Worm (Caenorhabditis elegans) whole organism, late embryonic: ENCODE results near the gene C50A2.7.

Experiments
- C38D4.7 ChIP-seq: fragments of 200-800 bp; sonication (Bioruptor generic); optimal IDR thresholded peaks from 2 replicates; lab custom pipeline; 2018; ENCODE audit warnings: mild to moderate bottlenecking, missing genetic modification characterization, moderate library complexity, missing compliant biosample characterization
- K02D7.2 ChIP-seq: sonication (generic microtip); optimal IDR thresholded peaks from 2 replicates; lab custom pipeline; 2017; ENCODE audit warnings: mild to moderate bottlenecking, missing genetic modification characterization, missing compliant biosample characterization
- K09A11.1 ChIP-seq: sonication (generic microtip); optimal IDR thresholded peaks from 2 replicates; lab custom pipeline; 2017; ENCODE audit warnings: antibody characterized with exemption, mild to moderate bottlenecking, missing genetic modification characterization, missing compliant biosample characterization; ENCODE audit not compliant: insufficient read depth
- ceh-18 ChIP-seq: sonication (generic microtip); optimal IDR thresholded peaks from 2 replicates; lab custom pipeline; 2016; ENCODE audit warnings: missing genetic modification characterization, missing compliant biosample characterization
- ceh-22 ChIP-seq: sonication (generic microtip); optimal IDR thresholded peaks from 2 replicates; lab custom pipeline; 2017; ENCODE audit warnings: missing biosample characterization, missing genetic modification characterization
- ceh-24 ChIP-seq: sonication (generic microtip); optimal IDR thresholded peaks from 2 replicates; lab custom pipeline; 2016; ENCODE audit warnings: mild to moderate bottlenecking, missing genetic modification characterization, missing compliant biosample characterization
- ceh-30 ChIP-seq: fragments of 150-350 bp; optimal IDR thresholded peaks from 2 replicates; lab custom pipeline; 2014; ENCODE audit warnings: missing biosample characterization, missing genetic modification characterization
- ceh-45 ChIP-seq: fragments of 200-800 bp; sonication (Bioruptor generic); IDR thresholded peaks from 2 replicates; pipeline ENCODE4 v1.3.6; 2022; ENCODE audit warnings: missing genetic modification reagents, missing genetic modification characterization, missing compliant biosample characterization
- ceh-48 ChIP-seq: sonication (generic microtip); optimal IDR thresholded peaks from 2 replicates; lab custom pipeline; 2016; ENCODE audit warnings: missing genetic modification characterization, inconsistent platforms, missing compliant biosample characterization
- ceh-6 ChIP-seq: fragments of 200-800 bp; sonication (Bioruptor generic); optimal IDR thresholded peaks from 2 replicates; lab custom pipeline; 2018; ENCODE audit warnings: mild to moderate bottlenecking, missing genetic modification characterization, missing compliant biosample characterization
- dmd-4 ChIP-seq: sonication (generic microtip); optimal IDR thresholded peaks from 2 replicates; lab custom pipeline; 2016; ENCODE audit warnings: borderline replicate concordance, missing genetic modification characterization, missing compliant biosample characterization
- dve-1 ChIP-seq: sonication (generic microtip); optimal IDR thresholded peaks from 2 replicates; lab custom pipeline; 2017; ENCODE audit warnings: antibody characterized with exemption, mild to moderate bottlenecking, missing genetic modification characterization, missing compliant biosample characterization
- elt-2 ChIP-seq: sonication (generic microtip); optimal IDR thresholded peaks from 2 replicates; lab custom pipeline; 2016; ENCODE audit warnings: missing genetic modification reagents, missing genetic modification characterization, missing compliant biosample characterization
- elt-4 ChIP-seq: sonication (generic microtip); optimal IDR thresholded peaks from 2 replicates; lab custom pipeline; 2016; ENCODE audit warnings: missing genetic modification characterization, missing compliant biosample characterization
- ets-4 ChIP-seq: sonication (generic microtip); optimal IDR thresholded peaks from 2 replicates; lab custom pipeline; 2016; ENCODE audit warnings: missing genetic modification characterization, missing compliant biosample characterization
- hlh-30 ChIP-seq: sonication (generic microtip); optimal IDR thresholded peaks from 2 replicates; lab custom pipeline; 2017; ENCODE audit warnings: antibody characterized with exemption, missing genetic modification characterization, missing compliant biosample characterization; ENCODE audit not compliant: insufficient read depth
- hlh-6 ChIP-seq: sonication (generic microtip); optimal IDR thresholded peaks from 2 replicates; lab custom pipeline; 2016; ENCODE audit warnings: missing genotype, missing genetic modification characterization, missing compliant biosample characterization
- hlh-8 ChIP-seq: sonication (generic microtip); optimal IDR thresholded peaks from 2 replicates; lab custom pipeline; 2016; ENCODE audit warnings: missing genotype, missing genetic modification characterization, missing compliant biosample characterization
- lin-11 ChIP-seq: fragments of 200-800 bp; sonication (Bioruptor generic); optimal IDR thresholded peaks from 2 replicates; lab custom pipeline; 2018; ENCODE audit warnings: mild to moderate bottlenecking, missing genetic modification characterization, missing compliant biosample characterization
- nfya-1 ChIP-seq: sonication (generic microtip); optimal IDR thresholded peaks from 2 replicates; lab custom pipeline; 2017; ENCODE audit warnings: missing genetic modification characterization, mild to moderate bottlenecking, missing compliant biosample characterization, antibody characterized with exemption, moderate library complexity
- nhr-232 ChIP-seq: sonication (generic microtip); optimal IDR thresholded peaks from 2 replicates; lab custom pipeline; 2016; ENCODE audit warnings: missing genetic modification characterization, missing compliant biosample characterization
- odd-2 ChIP-seq: sonication (generic microtip); optimal IDR thresholded peaks from 2 replicates; lab custom pipeline; 2017; ENCODE audit warnings: antibody characterized with exemption, mild to moderate bottlenecking, missing genetic modification characterization, missing compliant biosample characterization
- pag-3 ChIP-seq: sonication (generic microtip); optimal IDR thresholded peaks from 2 replicates; lab custom pipeline; 2016; ENCODE audit warnings: missing compliant biosample characterization, missing genetic modification characterization, borderline replicate concordance
- pax-1 ChIP-seq: fragments of 150-350 bp; optimal IDR thresholded peaks from 2 replicates; lab custom pipeline; 2014; ENCODE audit warnings: missing biosample characterization, missing genetic modification characterization
- pha-2 ChIP-seq: sonication (generic microtip); optimal IDR thresholded peaks from 2 replicates; lab custom pipeline; 2017; ENCODE audit warnings: mild to moderate bottlenecking, missing genetic modification characterization, missing compliant biosample characterization
- pqm-1 ChIP-seq: sonication (generic microtip); optimal IDR thresholded peaks from 2 replicates; lab custom pipeline; 2016; ENCODE audit warnings: missing genetic modification characterization, missing compliant biosample characterization
- ref-2 ChIP-seq: sonication (generic microtip); optimal IDR thresholded peaks from 2 replicates; lab custom pipeline; 2016; ENCODE audit warnings: missing genetic modification characterization, missing compliant biosample characterization
- rnt-1 ChIP-seq: sonication (generic microtip); optimal IDR thresholded peaks from 2 replicates; lab custom pipeline; 2016; ENCODE audit warnings: missing genetic modification characterization, missing compliant biosample characterization
- sdc-2 ChIP-seq: sonication (generic microtip); optimal IDR thresholded peaks from 2 replicates; lab custom pipeline; 2016; ENCODE audit warnings: missing genotype, missing genetic modification characterization, missing compliant biosample characterization
- sox-2 ChIP-seq: fragments of 200-800 bp; sonication (Bioruptor generic); IDR thresholded peaks from 2 replicates; pipeline ENCODE4 v1.3.6; 2022; ENCODE audit warnings: missing genetic modification reagents, missing genetic modification characterization, missing compliant biosample characterization
- sox-4 ChIP-seq: sonication (generic microtip); optimal IDR thresholded peaks from 2 replicates; lab custom pipeline; 2017; ENCODE audit warnings: mild to moderate bottlenecking, missing genetic modification characterization, inconsistent platforms, missing compliant biosample characterization
- tbx-2 ChIP-seq: sonication (generic microtip); optimal IDR thresholded peaks from 2 replicates; lab custom pipeline; 2016; ENCODE audit warnings: missing genetic modification characterization, missing compliant biosample characterization
- tbx-7 ChIP-seq: sonication (generic microtip); optimal IDR thresholded peaks from 2 replicates; lab custom pipeline; 2016; ENCODE audit warnings: missing genotype, missing genetic modification characterization, missing compliant biosample characterization
- unc-42 ChIP-seq: sonication (generic microtip); optimal IDR thresholded peaks from 2 replicates; lab custom pipeline; 2016; ENCODE audit warnings: missing genotype, missing genetic modification characterization, missing compliant biosample characterization
- zip-5 ChIP-seq: sonication (generic microtip); optimal IDR thresholded peaks from 2 replicates; lab custom pipeline; 2016; ENCODE audit warnings: missing genetic modification characterization, missing compliant biosample characterization

Gene C50A2.7

ce11 chrIV:1207980-1208379 lies 44.8 kb downstream of the C50A2.7 start, which contains the start of gene dsl-1:
Gene dsl-1, minus strand, starts transcription at chrIV:1208080.
- TF ChIP-seq elt-2 (tag; lab: Kevin White, UChicago) (no peak), nhr-232 (no peak), rnt-1 (no peak), sdc-2 (tag; lab: Kevin White, UChicago) (no peak), ceh-18 (tag; lab: Kevin White, UChicago) (no peak), elt-4 (tag; lab: Kevin White, UChicago) (no peak), tbx-2 (no peak), sox-4 (tag; lab: Kevin White, UChicago) (no peak), ref-2 (tag; lab: Kevin White, UChicago) (no peak), lin-11 (tag; lab: Kevin White, UChicago) (no peak), ceh-6 (GFP tag; lab: Kevin White, UChicago) (no peak), ceh-30 (tag; lab: Kevin White, UChicago) (no peak), K09A11.1 (tag; lab: Kevin White, UChicago) (no peak), ets-4 (tag; lab: Kevin White, UChicago) (no peak), hlh-8 (no peak), sox-2 (GFP tag; lab: Robert Waterston, UW) (no peak), dve-1 (tag; lab: Kevin White, UChicago) (no peak), K02D7.2 (tag; lab: Kevin White, UChicago) (no peak), nfya-1 (tag; lab: Kevin White, UChicago) (no peak)

DNA sequence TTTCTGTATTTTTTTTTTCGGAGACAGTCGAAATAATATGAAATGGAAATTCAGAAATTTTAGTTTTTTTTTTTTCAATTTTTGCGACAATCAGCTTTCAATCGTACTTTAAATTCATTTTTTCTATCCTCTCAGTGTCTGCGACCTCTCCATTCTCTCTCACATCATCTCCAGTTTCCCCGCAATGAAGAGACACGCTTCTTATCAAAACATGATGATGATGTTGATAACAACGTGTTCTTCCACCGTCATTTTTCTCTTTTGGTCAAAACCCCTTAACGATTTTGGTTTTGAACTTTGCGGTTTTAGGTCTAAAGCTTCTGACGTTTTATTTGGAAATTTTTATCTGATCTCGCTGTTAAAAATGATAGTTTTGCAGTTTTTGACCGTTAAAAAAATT lies 46.1 kb downstream of the C50A2.7 start:
- TF ChIP-seq elt-2 (tag; lab: Kevin White, UChicago) = no peak
- no peak for TF ChIP-seq hlh-30
- TF ChIP-seq ceh-18 (tag; lab: Kevin White, UChicago) = no peak
- no peak for TF ChIP-seq pha-2 (tag; lab: Kevin White, UChicago)
- no peak for TF ChIP-seq hlh-6 (tag; lab: Kevin White, UChicago)
- TF ChIP-seq pqm-1 (tag; lab: Kevin White, UChicago) = no peak
- no peak for TF ChIP-seq nhr-232
- TF ChIP-seq ceh-48 (tag; lab: Kevin White, UChicago) = no peak
- no peak for TF ChIP-seq sox-2 (GFP tag; lab: Robert Waterston, UW)
- TF ChIP-seq C38D4.7 (GFP tag; lab: Kevin White, UChicago) = no peak
- TF ChIP-seq sox-4 (tag; lab: Kevin White, UChicago) = no peak
- no peak for TF ChIP-seq pax-1
- no peak for TF ChIP-seq tbx-7
- TF ChIP-seq odd-2 (tag; lab: Kevin White, UChicago) = no peak

ce11 chrIV:1209813-1210212 lies 46.6 kb downstream of the C50A2.7 start:
- no peak for TF ChIP-seq ceh-24
- TF ChIP-seq, all 69 proteins: peak for 0

ce11 chrIV:1211902-1212301 lies 48.7 kb downstream of the C50A2.7 start:
- no peak for TF ChIP-seq dmd-4 (tag; lab: Kevin White, UChicago)
- TF ChIP-seq zip-5 (tag; lab: Kevin White, UChicago) = no peak
- TF ChIP-seq lin-11 (tag; lab: Kevin White, UChicago) = no peak
- TF ChIP-seq ceh-45 = no peak
- TF ChIP-seq pag-3 (tag; lab: Kevin White, UChicago) = no peak
- TF ChIP-seq ceh-22 (tag; lab: Kevin White, UChicago) = no peak
- no peak for TF ChIP-seq pha-2 (tag; lab: Kevin White, UChicago)

DNA sequence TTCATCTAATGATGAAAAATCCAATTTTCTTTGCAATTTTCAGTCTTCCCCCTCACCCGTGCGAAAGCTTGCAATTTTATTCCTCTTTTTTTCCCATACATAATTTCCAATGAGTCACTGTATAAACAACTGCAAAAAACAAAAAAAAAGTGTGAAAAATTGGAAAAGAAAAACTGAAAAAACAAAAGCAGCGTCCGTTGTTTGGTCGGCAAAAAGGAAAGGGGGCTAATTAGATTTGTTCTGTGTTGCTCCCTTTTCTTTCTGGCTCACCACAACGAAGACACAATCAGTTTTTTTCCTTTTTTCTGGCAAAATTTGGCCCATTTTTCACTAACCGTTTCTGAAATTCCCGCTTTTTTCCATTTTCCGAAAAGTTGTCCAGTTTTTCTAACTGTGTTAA lies 49.1 kb downstream of the C50A2.7 start:
- TF ChIP-seq unc-42 (tag; lab: Kevin White, UChicago) (peak; percentile 89), ceh-18 (tag; lab: Kevin White, UChicago) (no peak)
- TF ChIP-seq, all 69 proteins: peak for 1
